Worm (Caenorhabditis elegans) whole organism, young adult: ENCODE measurements around the gene Y66H1A.5.
A peak's percentile ranks its signal among the peaks of the same experiment; 100 is the strongest.

Experiments
- B0261.1 ChIP-seq: sonication (generic microtip); optimal IDR thresholded peaks from 2 replicates; lab custom pipeline; 2016; ENCODE audit warnings: mild to moderate bottlenecking, missing genetic modification characterization, moderate library complexity, missing compliant biosample characterization
- B0336.3 ChIP-seq: fragments of 200-800 bp; sonication (Bioruptor generic); IDR thresholded peaks from 2 replicates; pipeline ENCODE4 v1.3.6; 2022; ENCODE audit warnings: missing genetic modification characterization, missing compliant biosample characterization
- F33H1.4 ChIP-seq: fragments of 200-800 bp; sonication (Bioruptor generic); IDR thresholded peaks from 2 replicates; pipeline ENCODE4 v1.3.6; 2022; ENCODE audit warnings: missing genetic modification reagents, missing genetic modification characterization, missing compliant biosample characterization
- F49E8.2 ChIP-seq: sonication (generic microtip); optimal IDR thresholded peaks from 3 replicates; lab custom pipeline; 2017; ENCODE audit warnings: missing genetic modification characterization, mild to moderate bottlenecking, missing compliant biosample characterization, antibody characterized with exemption, moderate library complexity; ENCODE audit not compliant: insufficient read depth
- F57C9.4 ChIP-seq: sonication (generic microtip); optimal IDR thresholded peaks from 2 replicates; lab custom pipeline; 2017; ENCODE audit warnings: mild to moderate bottlenecking, missing genetic modification characterization, missing compliant biosample characterization
- T07F8.4 ChIP-seq: sonication (generic microtip); optimal IDR thresholded peaks from 2 replicates; lab custom pipeline; 2016; ENCODE audit warnings: mild to moderate bottlenecking, missing genetic modification characterization, moderate library complexity, missing compliant biosample characterization
- Y53G8AR.9 ChIP-seq: fragments of 200-800 bp; sonication (Bioruptor generic); conservative IDR thresholded peaks from 2 replicates; pipeline ENCODE4 v1.3.6; 2022; ENCODE audit warnings: missing genetic modification reagents, missing genetic modification characterization, missing compliant biosample characterization
- Y56A3A.18 ChIP-seq: fragments of 200-800 bp; sonication (Bioruptor generic); IDR thresholded peaks from 2 replicates; pipeline ENCODE4 v1.3.6; 2022; ENCODE audit warnings: missing genetic modification reagents, missing genetic modification characterization, missing compliant biosample characterization
- Y67H2A.10 ChIP-seq: fragments of 200-800 bp; sonication (Bioruptor generic); conservative IDR thresholded peaks from 2 replicates; pipeline ENCODE4 v1.3.6; 2022; ENCODE audit warnings: missing genetic modification reagents, missing genetic modification characterization, missing compliant biosample characterization
- aptf-3 ChIP-seq: fragments of 200-800 bp; sonication (Bioruptor generic); IDR thresholded peaks from 2 replicates; pipeline ENCODE4 v1.3.6; 2022; ENCODE audit warnings: missing genetic modification characterization, missing compliant biosample characterization
- attf-3 ChIP-seq: fragments of 200-800 bp; sonication (Bioruptor generic); conservative IDR thresholded peaks from 2 replicates; pipeline ENCODE4 v1.3.6; 2022; ENCODE audit warnings: missing genetic modification reagents, missing genetic modification characterization, missing compliant biosample characterization
- attf-5 ChIP-seq: fragments of 200-800 bp; sonication (Bioruptor generic); optimal IDR thresholded peaks from 2 replicates; lab custom pipeline; 2018; ENCODE audit warnings: mild to moderate bottlenecking, missing genetic modification characterization, missing compliant biosample characterization
- ccch-3 ChIP-seq: fragments of 200-800 bp; sonication (Bioruptor generic); optimal IDR thresholded peaks from 2 replicates; lab custom pipeline; 2018; ENCODE audit warnings: mild to moderate bottlenecking, missing genetic modification characterization, missing compliant biosample characterization
- ceh-100 ChIP-seq: fragments of 200-800 bp; sonication (Bioruptor generic); IDR thresholded peaks from 2 replicates; pipeline ENCODE4 v1.3.6; 2022; ENCODE audit warnings: missing genetic modification reagents, missing genetic modification characterization, missing compliant biosample characterization
- ceh-27 ChIP-seq: fragments of 200-800 bp; sonication (Bioruptor generic); optimal IDR thresholded peaks from 2 replicates; lab custom pipeline; 2018; ENCODE audit warnings: mild to moderate bottlenecking, missing genetic modification characterization, moderate library complexity, missing compliant biosample characterization
- ceh-91 ChIP-seq: fragments of 200-800 bp; sonication (Bioruptor generic); IDR thresholded peaks from 2 replicates; pipeline ENCODE4 v1.3.6; 2022; ENCODE audit warnings: missing genetic modification reagents, missing genetic modification characterization, missing compliant biosample characterization
- egl-18 ChIP-seq: fragments of 200-800 bp; sonication (Bioruptor generic); IDR thresholded peaks from 2 replicates; pipeline ENCODE4 v1.3.6; 2022; ENCODE audit warnings: missing genetic modification reagents, missing genetic modification characterization, missing compliant biosample characterization
- egl-44 ChIP-seq: fragments of 200-800 bp; sonication (Bioruptor generic); IDR thresholded peaks from 2 replicates; pipeline ENCODE4 v1.3.6; 2022; ENCODE audit warnings: missing genetic modification reagents, missing genetic modification characterization, missing compliant biosample characterization
- fkh-3 ChIP-seq: sonication (generic microtip); optimal IDR thresholded peaks from 2 replicates; lab custom pipeline; 2016; ENCODE audit warnings: mild to moderate bottlenecking, missing genetic modification characterization, missing compliant biosample characterization
- him-1 ChIP-seq: sonication (generic microtip); optimal IDR thresholded peaks from 2 replicates; lab custom pipeline; 2016; ENCODE audit warnings: missing genotype, missing genetic modification reagents, missing genetic modification characterization, missing compliant biosample characterization
- hmg-1.2 ChIP-seq: fragments of 200-800 bp; sonication (Bioruptor generic); IDR thresholded peaks from 2 replicates; pipeline ENCODE4 v1.3.6; 2022; ENCODE audit warnings: missing genetic modification reagents, missing genetic modification characterization, missing compliant biosample characterization
- hrde-1 ChIP-seq: sonication (generic microtip); optimal IDR thresholded peaks from 2 replicates; lab custom pipeline; 2016; ENCODE audit warnings: missing genetic modification characterization, mild to moderate bottlenecking, missing compliant biosample characterization, moderate library complexity, missing genotype, missing genetic modification reagents, borderline replicate concordance
- hsf-1 ChIP-seq: fragments of 200-800 bp; sonication (Bioruptor generic); IDR thresholded peaks from 2 replicates; pipeline ENCODE4 v1.3.6; 2022; ENCODE audit warnings: missing genetic modification reagents, missing genetic modification characterization, missing compliant biosample characterization
- lag-1 ChIP-seq: fragments of 200-800 bp; sonication (Bioruptor generic); IDR thresholded peaks from 2 replicates; pipeline ENCODE4 v1.3.6; 2022; ENCODE audit warnings: missing genetic modification reagents, missing genetic modification characterization, missing compliant biosample characterization
- let-526 ChIP-seq: fragments of 200-800 bp; sonication (Bioruptor generic); IDR thresholded peaks from 2 replicates; pipeline ENCODE4 v1.3.6; 2022; ENCODE audit warnings: missing genetic modification reagents, missing genetic modification characterization, missing compliant biosample characterization
- lin-26 ChIP-seq: fragments of 200-800 bp; sonication (Bioruptor generic); IDR thresholded peaks from 2 replicates; pipeline ENCODE4 v1.3.6; 2022; ENCODE audit warnings: missing genetic modification reagents, missing genetic modification characterization, missing compliant biosample characterization
- lir-1 ChIP-seq: fragments of 200-800 bp; sonication (Bioruptor generic); conservative IDR thresholded peaks from 2 replicates; pipeline ENCODE4 v1.3.6; 2022; ENCODE audit warnings: missing genetic modification reagents, missing genetic modification characterization, missing compliant biosample characterization
- lsl-1 ChIP-seq: fragments of 200-800 bp; sonication (Bioruptor generic); optimal IDR thresholded peaks from 2 replicates; lab custom pipeline; 2018; ENCODE audit warnings: mild to moderate bottlenecking, missing genetic modification characterization, moderate library complexity, missing compliant biosample characterization
- madf-6 ChIP-seq: fragments of 200-800 bp; sonication (Bioruptor generic); IDR thresholded peaks from 2 replicates; pipeline ENCODE4 v1.3.6; 2022; ENCODE audit warnings: missing genetic modification reagents, missing genetic modification characterization, missing compliant biosample characterization
- mcd-1 ChIP-seq: fragments of 200-800 bp; sonication (Bioruptor generic); IDR thresholded peaks from 2 replicates; pipeline ENCODE4 v1.3.6; 2022; ENCODE audit warnings: missing genetic modification reagents, missing genetic modification characterization, missing compliant biosample characterization
- mel-28 ChIP-seq: sonication (generic microtip); optimal IDR thresholded peaks from 2 replicates; lab custom pipeline; 2016; ENCODE audit warnings: borderline replicate concordance, mild to moderate bottlenecking, missing genetic modification characterization, missing compliant biosample characterization
- mes-4 ChIP-seq: sonication (generic microtip); optimal IDR thresholded peaks from 2 replicates; lab custom pipeline; 2016; ENCODE audit warnings: missing genotype, missing genetic modification characterization, missing compliant biosample characterization
- nfya-2 ChIP-seq: fragments of 200-800 bp; sonication (Bioruptor generic); IDR thresholded peaks from 2 replicates; pipeline ENCODE4 v1.3.6; 2022; ENCODE audit warnings: missing genetic modification reagents, missing genetic modification characterization, missing compliant biosample characterization
- nhr-120 ChIP-seq: fragments of 200-800 bp; sonication (Bioruptor generic); IDR thresholded peaks from 2 replicates; pipeline ENCODE4 v1.3.6; 2022; ENCODE audit warnings: missing genetic modification characterization, missing compliant biosample characterization
- nhr-90 ChIP-seq: sonication (generic microtip); optimal IDR thresholded peaks from 2 replicates; lab custom pipeline; 2016; ENCODE audit warnings: missing genotype, mild to moderate bottlenecking, missing genetic modification characterization, missing compliant biosample characterization
- rcor-1 ChIP-seq: fragments of 200-800 bp; sonication (Bioruptor generic); IDR thresholded peaks from 2 replicates; pipeline ENCODE4 v1.3.6; 2022; ENCODE audit warnings: missing genetic modification reagents, missing genetic modification characterization, missing compliant biosample characterization
- rec-8 ChIP-seq, 2 experiments: sonication (generic microtip); optimal IDR thresholded peaks; 2 replicates each; lab custom pipeline; 2016; ENCODE audit warnings: mild to moderate bottlenecking in 2 of 2, missing genetic modification characterization in 2 of 2, missing genetic modification reagents in 2 of 2, missing genotype in 2 of 2, missing biosample characterization in 1 of 2, missing compliant biosample characterization in 1 of 2, moderate library complexity in 1 of 2
- sdz-38 ChIP-seq: sonication (generic microtip); optimal IDR thresholded peaks from 2 replicates; lab custom pipeline; 2016; ENCODE audit warnings: missing genotype, missing genetic modification characterization, missing compliant biosample characterization
- snpc-1.3 ChIP-seq: sonication (generic microtip); optimal IDR thresholded peaks from 2 replicates; lab custom pipeline; 2017; ENCODE audit warnings: missing genetic modification characterization, mild to moderate bottlenecking, missing compliant biosample characterization, antibody characterized with exemption, moderate library complexity, missing genotype, missing genetic modification reagents; ENCODE audit not compliant: insufficient read depth
- snpc-4 ChIP-seq, 5 experiments: fragments of 150-350 bp in 1 of 5; sonication (generic microtip) in 4 of 5; optimal IDR thresholded peaks; 2 replicates each; lab custom pipeline; 2014 to 2018; ENCODE audit warnings: missing genetic modification characterization in 5 of 5, missing biosample characterization in 3 of 5, antibody characterized with exemption in 2 of 5, mild to moderate bottlenecking in 2 of 5, missing compliant biosample characterization in 2 of 5, missing genotype in 2 of 5, moderate library complexity in 2 of 5, missing genetic modification reagents in 1 of 5
- sptf-2 ChIP-seq: fragments of 200-800 bp; sonication (Bioruptor generic); optimal IDR thresholded peaks from 2 replicates; lab custom pipeline; 2018; ENCODE audit warnings: mild to moderate bottlenecking, missing genetic modification characterization, missing compliant biosample characterization
- tbx-9 ChIP-seq: sonication (generic microtip); optimal IDR thresholded peaks from 2 replicates; lab custom pipeline; 2016; ENCODE audit warnings: borderline replicate concordance, missing genetic modification characterization, inconsistent platforms, missing compliant biosample characterization
- ztf-26 ChIP-seq: sonication (generic microtip); optimal IDR thresholded peaks from 2 replicates; lab custom pipeline; 2017; ENCODE audit warnings: missing genetic modification characterization, missing compliant biosample characterization
- ztf-28 ChIP-seq: fragments of 200-800 bp; sonication (Bioruptor generic); IDR thresholded peaks from 2 replicates; pipeline ENCODE4 v1.3.6; 2022; ENCODE audit warnings: missing genetic modification reagents, missing genetic modification characterization, missing compliant biosample characterization
- ztf-3 ChIP-seq: fragments of 200-800 bp; sonication (Bioruptor generic); optimal IDR thresholded peaks from 2 replicates; lab custom pipeline; 2018; ENCODE audit warnings: mild to moderate bottlenecking, missing genetic modification characterization, missing compliant biosample characterization
- ztf-6 ChIP-seq: fragments of 200-800 bp; sonication (Bioruptor generic); IDR thresholded peaks from 2 replicates; pipeline ENCODE4 v1.3.6; 2022; ENCODE audit warnings: missing genetic modification reagents, missing genetic modification characterization, missing compliant biosample characterization

Gene Y66H1A.5

ce11 chrIV:393409-393930 lies 35.5 kb downstream of the Y66H1A.5 start, which contains the start of the genes T07A9.15 and nog-1 (continued):
- TF ChIP-seq snpc-4 (GFP tag; optimal IDR thresholded peaks at IDR 0.05; lab: Kevin White, UChicago) (no peak), snpc-4 (tag; optimal IDR thresholded peaks at IDR 0.05; lab: Kevin White, UChicago) (peak in 3 of 4 experiments; percentile 21 to 49 (median 26)), madf-6 (GFP tag; lab: Robert Waterston, UW) (0 out of 2 replicates have a peak, but pooled peaks have one; percentile 33), fkh-3 (tag; lab: Kevin White, UChicago) (no peak), lsl-1 (GFP tag; lab: Kevin White, UChicago) (peak; percentile 84), Y53G8AR.9 (GFP tag; lab: Robert Waterston, UW) (0 out of 2 replicates have a peak, but pooled peaks have one; percentile 10), T07F8.4 (tag; lab: Kevin White, UChicago) (no peak), lir-1 (no peak), egl-44 (no peak), B0261.1 (tag; lab: Kevin White, UChicago) (no peak), attf-3 (GFP tag; lab: Robert Waterston, UW) (no peak), hmg-1.2 (GFP tag; lab: Robert Waterston, UW) (no peak; the same call in 1 of the 2 replicates), lag-1 (GFP tag; lab: Robert Waterston, UW) (no peak), F57C9.4 (tag; lab: Kevin White, UChicago) (no peak), ztf-3 (GFP tag; lab: Kevin White, UChicago) (no peak), Y67H2A.10 (GFP tag; lab: Robert Waterston, UW) (no peak), let-526 (GFP tag; lab: Robert Waterston, UW) (no peak), nhr-90 (no peak), hrde-1 (no peak), ceh-91 (GFP tag; lab: Robert Waterston, UW) (no peak), ccch-3 (no peak), F49E8.2 (tag; lab: Kevin White, UChicago) (peak; percentile 63), mcd-1 (GFP tag; lab: Robert Waterston, UW) (peak; percentile 36; the same call in 1 of the 2 replicates), him-1 (tag; lab: Kevin White, UChicago) (no peak), attf-5 (no peak), Y56A3A.18 (GFP tag; lab: Robert Waterston, UW) (no peak), ztf-28 (GFP tag; lab: Robert Waterston, UW) (no peak), mes-4 (tag; lab: Kevin White, UChicago) (no peak), ceh-100 (GFP tag; lab: Robert Waterston, UW) (0 out of 2 replicates have a peak, but pooled peaks have one; percentile 38)

DNA sequence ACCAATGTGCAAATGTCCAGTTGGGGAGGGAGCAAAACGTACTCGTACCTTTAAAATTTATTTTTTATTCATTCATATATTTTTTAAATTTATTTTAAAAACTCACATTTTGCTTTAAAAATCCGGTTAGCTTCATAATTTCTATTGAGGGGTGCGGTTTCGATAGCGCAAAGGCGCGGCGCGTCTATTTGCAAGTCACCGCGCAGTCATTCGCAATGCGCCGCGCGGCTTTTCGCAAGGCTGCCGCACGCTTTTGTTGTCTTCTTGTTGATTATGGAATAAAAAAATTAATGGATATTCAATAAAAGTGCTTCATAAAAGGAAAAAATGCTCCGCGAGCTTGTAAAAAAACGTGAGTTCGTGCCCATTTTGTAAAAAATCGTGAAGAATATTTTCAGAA lies 38.7 kb downstream of the Y66H1A.5 start, which contains the start of the genes ears-2 and uncp-18:
ears-2 (minus strand) TSS at position 190 of the 400 bp plus-strand sequence.
uncp-18 (plus strand) TSS at position 282 of the 400 bp plus-strand sequence.
- TF ChIP-seq tbx-9 (no peak), ztf-28 (GFP tag; lab: Robert Waterston, UW) (peak; percentile 90), ceh-27 (GFP tag; lab: Kevin White, UChicago) (peak; percentile 93), snpc-1.3 (tag; lab: Kevin White, UChicago) (peak; percentile 82), ztf-6 (GFP tag; lab: Robert Waterston, UW) (0 out of 2 replicates have a peak, but pooled peaks have one; percentile 54), rcor-1 (GFP tag; lab: Robert Waterston, UW) (peak; percentile 87), F33H1.4 (GFP tag; lab: Robert Waterston, UW) (peak; percentile 74), B0336.3 (GFP tag; lab: Robert Waterston, UW) (peak; percentile 93), nfya-2 (GFP tag; lab: Robert Waterston, UW) (no peak), nhr-120 (no peak), aptf-3 (GFP tag; lab: Robert Waterston, UW) (no peak), ztf-26 (peak; percentile 56), Y53G8AR.9 (GFP tag; lab: Robert Waterston, UW) (peak; percentile 88), mel-28 (tag; lab: Kevin White, UChicago) (peak; percentile 33), lin-26 (GFP tag; lab: Robert Waterston, UW) (peak; percentile 67; the same call in 1 of the 2 replicates), sdz-38 (tag; lab: Kevin White, UChicago) (no peak), rec-8 (tag; optimal IDR thresholded peaks at IDR 0.05; lab: Kevin White, UChicago) (peak; percentile 79 to 83), egl-18 (GFP tag; lab: Robert Waterston, UW) (0 out of 2 replicates have a peak, but pooled peaks have one; percentile 48), hsf-1 (GFP tag; lab: Robert Waterston, UW) (peak; percentile 65), sptf-2 (peak; percentile 95), hrde-1 (peak; percentile 34)
